Worm (Caenorhabditis elegans): ENCODE data around the gene C30G12.2.

C30G12.2 gene

ce11 chrII:7272513-7272912 is 17.7 kb upstream of the C30G12.2 start:
- no peak for TF ChIP-seq ceh-43 (GFP tag; optimal IDR thresholded peaks at IDR 0.05)
- no peak for TF ChIP-seq ceh-39 (tag; optimal IDR thresholded peaks at IDR 0.05)
- TF ChIP-seq sem-2 (GFP tag; optimal IDR thresholded peaks at IDR 0.05), result no peak
- no peak for TF ChIP-seq lsy-2 (tag; optimal IDR thresholded peaks at IDR 0.05)
- TF ChIP-seq cnd-1 (tag; optimal IDR thresholded peaks at IDR 0.05), result no peak
- no peak for TF ChIP-seq zip-8 (tag; optimal IDR thresholded peaks at IDR 0.05)

- TF ChIP-seq ces-1 (GFP tag; optimal IDR thresholded peaks at IDR 0.05), result no peak
- no peak for TF ChIP-seq nhr-12 (tag; optimal IDR thresholded peaks at IDR 0.05)
Observed at ce11 chrII:7273517-7273916, 16.7 kb upstream of the C30G12.2 start.

DNA sequence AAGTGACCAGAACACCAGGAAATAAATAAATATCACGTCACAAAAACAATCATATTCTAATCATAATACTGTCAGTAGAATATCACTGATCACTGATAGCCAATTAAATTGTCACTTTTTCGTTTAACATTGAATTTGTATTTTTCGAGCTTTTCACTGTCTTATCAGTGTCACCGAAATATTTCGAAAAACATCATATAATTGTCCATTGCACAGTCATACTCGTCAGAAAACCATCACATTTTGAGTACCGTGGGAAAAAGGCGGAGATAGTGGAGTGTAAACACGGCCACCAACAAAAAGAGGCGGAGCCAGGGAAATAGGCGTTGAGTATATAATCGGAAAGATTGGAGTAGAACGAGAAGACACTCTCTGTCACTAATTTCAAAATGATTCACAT is 13.0 kb upstream of the C30G12.2 start:
- no peak for TF ChIP-seq ham-2 (GFP tag; optimal IDR thresholded peaks at IDR 0.05)
- no peak for TF ChIP-seq ceh-39 (tag; optimal IDR thresholded peaks at IDR 0.05)
- no peak for TF ChIP-seq cnd-1 (tag; optimal IDR thresholded peaks at IDR 0.05)
- no peak for TF ChIP-seq nhr-2 (tag; optimal IDR thresholded peaks at IDR 0.05)
- no peak for TF ChIP-seq elt-3 (tag; optimal IDR thresholded peaks at IDR 0.05)
- TF ChIP-seq unc-39 (tag; optimal IDR thresholded peaks at IDR 0.05), result no peak
- no peak for TF ChIP-seq snpc-4 (tag; optimal IDR thresholded peaks at IDR 0.05)
- TF ChIP-seq flh-1 (GFP tag; optimal IDR thresholded peaks at IDR 0.05), result no peak
- TF ChIP-seq mab-5 (tag; optimal IDR thresholded peaks at IDR 0.05), result no peak
- TF ChIP-seq nhr-12 (tag; optimal IDR thresholded peaks at IDR 0.05), result no peak
- TF ChIP-seq ces-1 (GFP tag; optimal IDR thresholded peaks at IDR 0.05), result no peak
- no peak for TF ChIP-seq lin-32 (GFP tag; optimal IDR thresholded peaks at IDR 0.05)
- no peak for TF ChIP-seq nhr-237 (tag; optimal IDR thresholded peaks at IDR 0.05)
- no peak for TF ChIP-seq lin-13 (tag; optimal IDR thresholded peaks at IDR 0.05)
- no peak for TF ChIP-seq blmp-1 (tag; optimal IDR thresholded peaks at IDR 0.05)
- TF ChIP-seq lsy-2 (tag; optimal IDR thresholded peaks at IDR 0.05), result no peak

DNA sequence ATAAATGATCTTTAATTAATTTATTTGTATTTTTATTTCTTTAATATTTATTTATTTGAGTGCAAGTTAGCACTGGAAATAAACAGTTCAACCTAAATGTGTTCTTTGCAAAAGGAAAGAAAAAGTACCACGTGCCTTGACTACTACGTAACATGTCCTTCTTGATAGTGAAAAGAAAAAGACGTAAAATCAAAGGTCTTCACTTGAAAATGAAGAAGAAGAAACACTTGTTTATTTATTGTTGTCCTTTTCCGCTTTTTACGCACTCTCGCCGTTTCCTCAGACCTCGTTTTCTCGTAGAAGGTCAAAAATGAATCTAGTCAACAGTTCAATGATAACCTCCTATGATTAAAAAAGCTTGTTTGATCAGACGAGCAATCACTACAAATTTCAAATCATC is 12.3 kb upstream of the C30G12.2 start:
- TF ChIP-seq ceh-43 (GFP tag; optimal IDR thresholded peaks at IDR 0.05) (no peak), unc-39 (tag; optimal IDR thresholded peaks at IDR 0.05) (no peak), zip-8 (tag; optimal IDR thresholded peaks at IDR 0.05) (no peak), tbx-8 (GFP tag; optimal IDR thresholded peaks at IDR 0.05) (no peak), nhr-76 (tag; optimal IDR thresholded peaks at IDR 0.05) (no peak), unc-62 (GFP tag; optimal IDR thresholded peaks at IDR 0.05) (no peak), sptf-1 (tag; optimal IDR thresholded peaks at IDR 0.05) (no peak), lin-32 (GFP tag; optimal IDR thresholded peaks at IDR 0.05) (no peak), nhr-28 (tag; optimal IDR thresholded peaks at IDR 0.05) (no peak), snpc-4 (tag; optimal IDR thresholded peaks at IDR 0.05) (no peak)

- TF ChIP-seq M03D4.4 (tag; optimal IDR thresholded peaks at IDR 0.05) (no peak), pha-4 (tag; optimal IDR thresholded peaks at IDR 0.05) (no peak), blmp-1 (tag; optimal IDR thresholded peaks at IDR 0.05) (no peak), flh-1 (GFP tag; optimal IDR thresholded peaks at IDR 0.05) (no peak), nhr-2 (tag; optimal IDR thresholded peaks at IDR 0.05) (no peak), unc-62 (GFP tag; optimal IDR thresholded peaks at IDR 0.05) (no peak), ham-2 (GFP tag; optimal IDR thresholded peaks at IDR 0.05) (no peak), drap-1 (GFP tag; optimal IDR thresholded peaks at IDR 0.05) (no peak), bed-3 (GFP tag; optimal IDR thresholded peaks at IDR 0.05) (no peak)
Observed at ce11 chrII:7279808-7280207, 10.4 kb upstream of the C30G12.2 start.

DNA sequence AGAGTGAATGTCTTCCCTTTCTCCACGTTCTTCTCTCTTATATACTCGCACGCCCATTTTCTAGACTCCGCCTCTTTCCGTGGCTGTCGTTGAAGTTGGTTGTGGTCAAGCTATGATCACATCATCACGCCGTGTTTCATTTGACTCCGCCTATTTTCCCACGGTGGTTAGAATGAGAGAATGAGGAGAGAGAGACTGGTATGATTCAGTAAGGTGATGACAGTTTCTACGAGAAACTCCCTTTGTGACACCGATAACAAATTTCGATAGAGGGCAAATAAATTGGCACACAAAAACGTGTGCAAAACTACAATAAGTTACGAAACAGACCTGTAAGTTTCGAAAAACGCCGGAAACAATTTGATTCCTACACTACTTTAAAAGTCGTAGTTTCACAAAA is 9.6 kb upstream of the C30G12.2 start:
- no peak for TF ChIP-seq nhr-76 (tag; optimal IDR thresholded peaks at IDR 0.05)

DNA sequence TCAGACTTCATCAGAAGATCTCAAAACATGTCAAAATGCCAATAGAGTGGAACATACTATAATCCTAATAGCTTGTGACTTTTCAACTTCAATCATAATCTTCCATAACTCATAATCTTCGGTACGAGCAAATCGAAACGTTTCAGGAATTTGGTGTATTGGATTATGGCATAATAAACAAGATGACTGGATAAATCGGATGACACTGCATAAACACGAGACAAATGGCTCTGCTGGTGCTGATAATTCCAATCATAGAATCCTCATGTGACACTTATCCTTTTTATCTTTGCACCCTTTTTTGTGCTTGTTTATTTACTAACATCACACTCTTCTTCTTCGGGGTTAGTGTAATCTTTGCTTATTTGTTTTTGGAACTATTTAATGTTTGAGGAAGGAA is 7.2 kb upstream of the C30G12.2 start:
- TF ChIP-seq M03D4.4 (tag; optimal IDR thresholded peaks at IDR 0.05), result no peak
- no peak for TF ChIP-seq sem-2 (GFP tag; optimal IDR thresholded peaks at IDR 0.05)
- no peak for TF ChIP-seq unc-120 (tag; optimal IDR thresholded peaks at IDR 0.05; ENCODE audit: poor library complexity, severe bottlenecking)
- TF ChIP-seq lin-32 (GFP tag; optimal IDR thresholded peaks at IDR 0.05), result no peak
- no peak for TF ChIP-seq nhr-12 (tag; optimal IDR thresholded peaks at IDR 0.05)
- TF ChIP-seq unc-62 (GFP tag; optimal IDR thresholded peaks at IDR 0.05), result no peak
- no peak for TF ChIP-seq sptf-1 (tag; optimal IDR thresholded peaks at IDR 0.05)
- no peak for TF ChIP-seq drap-1 (GFP tag; optimal IDR thresholded peaks at IDR 0.05)
- TF ChIP-seq mep-1 (tag; optimal IDR thresholded peaks at IDR 0.05), result no peak

Measured in whole organism, mixed stage, embryonic.